Fruit fly (Drosophila melanogaster) whole organism, embryonic: ENCODE data around the gene Nlg4.

Experiments used
- Atf3 ChIP-seq: fragments of 200-800 bp; sonication (Bioruptor generic); optimal IDR thresholded peaks from 3 replicates; lab custom pipeline; 2016; ENCODE audit warnings: missing biosample characterization, missing genetic modification characterization
- BEAF-32 ChIP-seq: fragments of 200-800 bp; sonication (Bioruptor generic); optimal IDR thresholded peaks from 3 replicates; lab custom pipeline; 2017; ENCODE audit warnings: missing biosample characterization, missing genetic modification characterization, mild to moderate bottlenecking, moderate library complexity, missing genetic modification reagents
- Bdp1 ChIP-seq: fragments of 200-800 bp; sonication (Bioruptor generic); optimal IDR thresholded peaks from 3 replicates; lab custom pipeline; 2016; ENCODE audit warnings: missing biosample characterization, missing genetic modification characterization
- BtbVII ChIP-seq: fragments of 200-800 bp; sonication (Bioruptor generic); optimal IDR thresholded peaks from 3 replicates; lab custom pipeline; 2017; ENCODE audit warnings: missing biosample characterization, mild to moderate bottlenecking, missing genetic modification characterization
- CG10147 ChIP-seq: fragments of 200-800 bp; sonication (Bioruptor generic); optimal IDR thresholded peaks from 2 replicates; lab custom pipeline; 2019; ENCODE audit warnings: missing biosample characterization, mild to moderate bottlenecking, missing genetic modification characterization, moderate library complexity
- CG10979 ChIP-seq: fragments of 200-800 bp; sonication (Bioruptor generic); optimal IDR thresholded peaks from 2 replicates; lab custom pipeline; 2018; ENCODE audit warnings: missing biosample characterization, mild to moderate bottlenecking, missing genetic modification characterization, moderate library complexity
- CG11504 ChIP-seq: fragments of 200-800 bp; sonication (Bioruptor generic); optimal IDR thresholded peaks from 3 replicates; lab custom pipeline; 2019; ENCODE audit warnings: missing biosample characterization, mild to moderate bottlenecking, missing genetic modification characterization, moderate library complexity
- CG11723 ChIP-seq: fragments of 200-800 bp; sonication (Bioruptor generic); optimal IDR thresholded peaks from 2 replicates; lab custom pipeline; 2017; ENCODE audit warnings: missing biosample characterization, mild to moderate bottlenecking, missing genetic modification characterization
- CG12071 ChIP-seq: fragments of 200-800 bp; sonication (Bioruptor generic); optimal IDR thresholded peaks from 3 replicates; lab custom pipeline; 2018; ENCODE audit warnings: missing biosample characterization, mild to moderate bottlenecking, missing genetic modification characterization
- CG1529 ChIP-seq: fragments of 200-800 bp; sonication (Bioruptor generic); optimal IDR thresholded peaks from 3 replicates; lab custom pipeline; 2018; ENCODE audit warnings: missing biosample characterization, missing genetic modification characterization
- CG1603 ChIP-seq: fragments of 200-800 bp; sonication (Bioruptor generic); optimal IDR thresholded peaks from 2 replicates; lab custom pipeline; 2019; ENCODE audit warnings: missing biosample characterization, mild to moderate bottlenecking, missing genetic modification characterization, moderate library complexity
- CG17568 ChIP-seq: fragments of 200-800 bp; sonication (Bioruptor generic); optimal IDR thresholded peaks from 2 replicates; lab custom pipeline; 2018; ENCODE audit warnings: missing biosample characterization, mild to moderate bottlenecking, missing genetic modification characterization, moderate library complexity
- CG17612 ChIP-seq: fragments of 200-800 bp; sonication (Bioruptor generic); IDR thresholded peaks from 2 replicates; pipeline ENCODE4 v1.3.6; 2022; ENCODE audit warnings: missing biosample characterization, missing genetic modification characterization
- CG31441 ChIP-seq: fragments of 200-800 bp; sonication (Bioruptor generic); IDR thresholded peaks from 2 replicates; pipeline ENCODE4 v1.3.6; 2022; ENCODE audit warnings: missing biosample characterization, missing genetic modification characterization
- CG32767 ChIP-seq: fragments of 200-800 bp; sonication (Bioruptor generic); IDR thresholded peaks from 2 replicates; pipeline ENCODE4 v1.3.6; 2022; ENCODE audit warnings: missing biosample characterization, missing genetic modification characterization
- CG33557 ChIP-seq: fragments of 200-800 bp; sonication (Bioruptor generic); optimal IDR thresholded peaks from 2 replicates; lab custom pipeline; 2019; ENCODE audit warnings: missing biosample characterization, mild to moderate bottlenecking, missing genetic modification characterization, moderate library complexity
- CG4404 ChIP-seq: fragments of 200-800 bp; sonication (Bioruptor generic); IDR thresholded peaks from 2 replicates; pipeline ENCODE4 v1.3.6; 2022; ENCODE audit warnings: missing biosample characterization, missing genetic modification characterization
- CG4424 ChIP-seq: fragments of 200-800 bp; sonication (Bioruptor generic); optimal IDR thresholded peaks from 3 replicates; lab custom pipeline; 2016; ENCODE audit warnings: missing biosample characterization, missing genetic modification characterization
- CG5180 ChIP-seq: fragments of 200-800 bp; sonication (Bioruptor generic); optimal IDR thresholded peaks from 3 replicates; lab custom pipeline; 2017; ENCODE audit warnings: missing biosample characterization, missing genetic modification characterization, mild to moderate bottlenecking, moderate library complexity, missing genetic modification reagents
- CG5245 ChIP-seq: fragments of 200-800 bp; sonication (Bioruptor generic); optimal IDR thresholded peaks from 3 replicates; lab custom pipeline; 2016; ENCODE audit warnings: missing biosample characterization, missing genetic modification characterization
- CG5953 ChIP-seq: fragments of 200-800 bp; sonication (Bioruptor generic); IDR thresholded peaks from 2 replicates; pipeline ENCODE4 v1.3.6; 2022; ENCODE audit warnings: missing biosample characterization, missing genetic modification characterization
- CG6654 ChIP-seq: fragments of 200-800 bp; sonication (Bioruptor generic); optimal IDR thresholded peaks from 2 replicates; lab custom pipeline; 2017; ENCODE audit warnings: missing biosample characterization, mild to moderate bottlenecking, missing genetic modification characterization
- CG8290 ChIP-seq, 3 experiments: fragments of 200-800 bp; sonication (Bioruptor generic); optimal IDR thresholded peaks; 2 replicates each; lab custom pipeline; 2016 to 2019; ENCODE audit warnings: missing biosample characterization in 3 of 3, missing genetic modification characterization in 3 of 3, mild to moderate bottlenecking in 2 of 3, moderate library complexity in 1 of 3
- D ChIP-seq, 2 experiments: fragments of 200-800 bp in 1 of 2; fragments of >200 bp in 1 of 2; sonication (Bioruptor generic) in 1 of 2; optimal IDR thresholded peaks; 2 replicates in 1 of 2; 3 replicates in 1 of 2; lab custom pipeline; 2017; ENCODE audit warnings: mild to moderate bottlenecking in 1 of 2, missing biosample characterization in 1 of 2, missing genetic modification characterization in 1 of 2, missing genetic modification reagents in 1 of 2
- D19A ChIP-seq: fragments of 200-800 bp; optimal IDR thresholded peaks from 3 replicates; lab custom pipeline; 2019; ENCODE audit warnings: missing biosample characterization, mild to moderate bottlenecking, missing genetic modification characterization, moderate library complexity
- E2f2 ChIP-seq: fragments of 200-800 bp; sonication (Bioruptor generic); IDR thresholded peaks from 2 replicates; pipeline ENCODE4 v1.3.6; 2022; ENCODE audit warnings: missing biosample characterization, missing genetic modification characterization
- Hr51 ChIP-seq, 2 experiments: fragments of 200-800 bp; sonication (Bioruptor generic); optimal IDR thresholded peaks; 2 replicates in 1 of 2; 3 replicates in 1 of 2; lab custom pipeline; 2016 to 2018; ENCODE audit warnings: missing biosample characterization in 2 of 2, missing genetic modification characterization in 2 of 2, mild to moderate bottlenecking in 1 of 2, moderate library complexity in 1 of 2
- Kr ChIP-seq: fragments of 200-800 bp; sonication (Bioruptor generic); optimal IDR thresholded peaks from 2 replicates; lab custom pipeline; 2017; ENCODE audit warnings: missing biosample characterization, mild to moderate bottlenecking, missing genetic modification characterization
- Max ChIP-seq: fragments of 200-800 bp; sonication (Bioruptor generic); optimal IDR thresholded peaks from 2 replicates; lab custom pipeline; 2016; ENCODE audit warnings: missing biosample characterization, mild to moderate bottlenecking, missing genetic modification characterization
- Oaz ChIP-seq: fragments of 200-800 bp; sonication (Bioruptor generic); IDR thresholded peaks from 2 replicates; pipeline ENCODE4 v1.3.6; 2022; ENCODE audit warnings: missing biosample characterization, missing genetic modification characterization
- dmrt99B ChIP-seq: fragments of 200-800 bp; sonication (Bioruptor generic); optimal IDR thresholded peaks from 2 replicates; lab custom pipeline; 2018; ENCODE audit warnings: missing biosample characterization, mild to moderate bottlenecking, missing genetic modification characterization, moderate library complexity
- fd102C ChIP-seq: fragments of 200-800 bp; sonication (Bioruptor generic); optimal IDR thresholded peaks from 2 replicates; lab custom pipeline; 2018; ENCODE audit warnings: missing biosample characterization, mild to moderate bottlenecking, missing genetic modification characterization, moderate library complexity
- gro ChIP-seq: fragments of 200-800 bp; sonication (Bioruptor generic); optimal IDR thresholded peaks from 2 replicates; lab custom pipeline; 2016; ENCODE audit warnings: missing biosample characterization, missing genetic modification characterization
- h ChIP-seq: fragments of >200 bp; optimal IDR thresholded peaks from 2 replicates; lab custom pipeline; 2017
- ham ChIP-seq: fragments of 200-800 bp; sonication (Bioruptor generic); IDR thresholded peaks from 2 replicates; pipeline ENCODE4 v1.3.6; 2022; ENCODE audit warnings: missing biosample characterization, missing genetic modification characterization
- hbn ChIP-seq: fragments of 200-800 bp; sonication (Bioruptor generic); IDR thresholded peaks from 2 replicates; pipeline ENCODE4 v1.3.6; 2022; ENCODE audit warnings: missing biosample characterization, missing genetic modification characterization; ENCODE audit not compliant: partially characterized antibody
- jumu ChIP-seq: fragments of 200-800 bp; sonication (Bioruptor generic); optimal IDR thresholded peaks from 3 replicates; lab custom pipeline; 2016; ENCODE audit warnings: missing biosample characterization, missing genetic modification characterization
- kay ChIP-seq: fragments of 200-800 bp; sonication (Bioruptor generic); optimal IDR thresholded peaks from 2 replicates; lab custom pipeline; 2016; ENCODE audit warnings: missing biosample characterization, missing genetic modification characterization
- lov ChIP-seq, 2 experiments: fragments of 200-800 bp in 1 of 2; fragments of >200 bp in 1 of 2; sonication (Bioruptor generic) in 1 of 2; IDR thresholded peaks in 1 of 2; optimal IDR thresholded peaks in 1 of 2; 2 replicates in 1 of 2; 3 replicates in 1 of 2; pipeline versions ENCODE4 v1.3.6 to Lab custom; 2017 to 2022; ENCODE audit warnings: missing biosample characterization in 1 of 2, missing genetic modification characterization in 1 of 2
- mam ChIP-seq: fragments of 200-800 bp; sonication (Bioruptor generic); optimal IDR thresholded peaks from 3 replicates; lab custom pipeline; 2016; ENCODE audit warnings: missing biosample characterization, missing genetic modification characterization
- nmo ChIP-seq: fragments of 200-800 bp; sonication (Bioruptor generic); optimal IDR thresholded peaks from 2 replicates; lab custom pipeline; 2018; ENCODE audit warnings: missing biosample characterization, mild to moderate bottlenecking, missing genetic modification characterization, moderate library complexity
- org-1 ChIP-seq: fragments of 200-800 bp; sonication (Bioruptor generic); optimal IDR thresholded peaks from 2 replicates; lab custom pipeline; 2017; ENCODE audit warnings: missing biosample characterization, missing genetic modification characterization
- ranshi ChIP-seq: fragments of 200-800 bp; sonication (Bioruptor generic); IDR thresholded peaks from 2 replicates; pipeline ENCODE4 v1.3.6; 2022; ENCODE audit warnings: missing biosample characterization, missing genetic modification characterization
- rib ChIP-seq: fragments of 200-800 bp; sonication (Bioruptor generic); IDR thresholded peaks from 2 replicates; pipeline ENCODE4 v1.3.6; 2022; ENCODE audit warnings: missing biosample characterization, missing genetic modification characterization
- run ChIP-seq: fragments of 200-800 bp; sonication (Bioruptor generic); optimal IDR thresholded peaks from 3 replicates; lab custom pipeline; 2018; ENCODE audit warnings: missing biosample characterization, mild to moderate bottlenecking, missing genetic modification characterization
- sd ChIP-seq: fragments of 200-800 bp; sonication (Bioruptor generic); optimal IDR thresholded peaks from 3 replicates; lab custom pipeline; 2018; ENCODE audit warnings: missing biosample characterization, mild to moderate bottlenecking, missing genetic modification characterization, moderate library complexity
- trem ChIP-seq: fragments of 200-800 bp; optimal IDR thresholded peaks from 3 replicates; lab custom pipeline; 2019; ENCODE audit warnings: missing biosample characterization, mild to moderate bottlenecking, missing genetic modification characterization, moderate library complexity

The Nlg4 gene

DNA sequence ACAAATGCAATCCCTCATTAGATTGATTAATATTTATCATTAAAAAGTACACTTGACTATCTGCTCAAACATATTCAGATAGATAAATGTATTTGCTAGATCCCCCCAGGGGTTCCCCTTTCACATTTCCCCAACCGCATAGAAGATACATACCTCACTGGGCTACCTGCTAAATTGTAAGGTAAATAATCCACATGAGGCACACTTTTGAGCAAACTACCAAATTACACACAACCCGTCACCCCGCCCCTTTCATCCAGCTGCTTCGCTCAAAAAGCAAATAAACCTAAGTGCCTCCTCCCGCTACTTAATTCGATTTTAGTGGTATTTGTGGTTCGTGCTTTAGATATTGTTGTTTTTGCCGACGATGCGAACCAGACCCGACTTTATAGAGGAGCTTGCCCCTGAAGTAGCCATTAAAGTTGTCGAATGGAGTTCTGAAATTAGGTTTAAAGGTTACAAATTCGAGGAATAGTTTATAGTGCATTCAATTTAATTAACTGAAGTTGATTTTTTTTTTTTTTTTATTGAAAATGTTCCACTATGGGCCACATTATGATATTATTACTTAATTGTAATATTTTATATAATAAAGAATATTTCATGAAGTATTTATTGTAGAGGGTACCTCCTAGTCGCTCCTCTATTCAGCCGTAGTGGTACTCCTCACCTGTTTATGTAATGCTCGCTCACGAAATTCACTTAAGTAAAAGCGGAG is 58.5 kb downstream of the Nlg4 start (continued):
- peak; percentile 22 for TF ChIP-seq Kr
- TF ChIP-seq jumu (GFP tag; lab: Kevin White, UChicago) = no peak
- no peak for TF ChIP-seq Atf3 (GFP tag; lab: Kevin White, UChicago)
- no peak for TF ChIP-seq D (optimal IDR thresholded peaks at IDR 0.05; lab: Kevin White, UChicago)
- peak; percentile 11 for TF ChIP-seq D (GFP tag; optimal IDR thresholded peaks at IDR 0.05; lab: Kevin White, UChicago)
- no peak for TF ChIP-seq BEAF-32 (GFP tag; lab: Kevin White, UChicago)
- peak; percentile 41 for TF ChIP-seq dmrt99B (tag; lab: Kevin White, UChicago)
- TF ChIP-seq CG10979 (tag; lab: Kevin White, UChicago) = peak; percentile 36
- no peak for TF ChIP-seq CG17612
- TF ChIP-seq D19A = peak; percentile 64
- TF ChIP-seq hbn (GFP tag; lab: Robert Waterston, UW) = no peak
- no peak for TF ChIP-seq Max (GFP tag; lab: Kevin White, UChicago)
- 0 out of 2 replicates have a peak, but pooled peaks have one; percentile 16 for TF ChIP-seq CG4404 (GFP tag; lab: Robert Waterston, UW)
- no peak for TF ChIP-seq CG11723
- no peak for TF ChIP-seq Bdp1 (GFP tag; lab: Kevin White, UChicago)
- peak; percentile 19 for TF ChIP-seq CG6654 (GFP tag; lab: Kevin White, UChicago)
- peak; percentile 31 for TF ChIP-seq CG5180 (GFP tag; lab: Kevin White, UChicago)
- TF ChIP-seq CG31441 = no peak
- peak; percentile 26; the same call in 1 of the 2 replicates for TF ChIP-seq E2f2 (GFP tag; lab: Robert Waterston, UW)
- no peak for TF ChIP-seq BtbVII (GFP tag; lab: Kevin White, UChicago)
- TF ChIP-seq org-1 (GFP tag; lab: Kevin White, UChicago) = no peak
- TF ChIP-seq fd102C (GFP tag; lab: Kevin White, UChicago) = peak; percentile 9
- TF ChIP-seq lov (optimal IDR thresholded peaks at IDR 0.05; lab: Kevin White, UChicago) = no peak
- 0 out of 3 replicates have a peak, but pooled peaks have one; percentile 7 for TF ChIP-seq lov (GFP tag; IDR thresholded peaks at IDR 0.05; lab: Robert Waterston, UW)
- peak; percentile 6 for TF ChIP-seq CG4424 (GFP tag; lab: Kevin White, UChicago)
- TF ChIP-seq Hr51 (GFP tag; optimal IDR thresholded peaks at IDR 0.05; lab: Kevin White, UChicago) = peak in 1 of 2 experiments; percentile 33
- no peak for TF ChIP-seq CG1529
- TF ChIP-seq sd (tag; lab: Kevin White, UChicago) = peak; percentile 23
- TF ChIP-seq Oaz = no peak
- peak; percentile 45 for TF ChIP-seq CG12071 (GFP tag; lab: Kevin White, UChicago)
- no peak for TF ChIP-seq kay
- TF ChIP-seq rib (GFP tag; lab: Robert Waterston, UW) = 0 out of 2 replicates have a peak, but pooled peaks have one; percentile 22
- TF ChIP-seq CG11504 (tag; lab: Kevin White, UChicago) = peak; percentile 37
- no peak for TF ChIP-seq gro (GFP tag; lab: Kevin White, UChicago)
- TF ChIP-seq CG17568 (GFP tag; lab: Kevin White, UChicago) = no peak
- peak; percentile 46 for TF ChIP-seq CG1603
- TF ChIP-seq CG5245 = no peak
- TF ChIP-seq ham = no peak
- peak; percentile 15 for TF ChIP-seq run
- TF ChIP-seq ranshi = 0 out of 2 replicates have a peak, but pooled peaks have one; percentile 11
- TF ChIP-seq h (lab: Kevin White, UChicago) = no peak
- peak; percentile 5 for TF ChIP-seq mam (GFP tag; lab: Kevin White, UChicago)
- 0 out of 2 replicates have a peak, but pooled peaks have one; percentile 27 for TF ChIP-seq CG5953 (GFP tag; lab: Robert Waterston, UW)
- no peak for TF ChIP-seq CG10147 (GFP tag; lab: Kevin White, UChicago)
- no peak for TF ChIP-seq CG8290 (GFP tag; optimal IDR thresholded peaks at IDR 0.05; lab: Kevin White, UChicago)
- peak in 1 of 2 experiments; percentile 72 for TF ChIP-seq CG8290 (tag; optimal IDR thresholded peaks at IDR 0.05; lab: Kevin White, UChicago)
- TF ChIP-seq CG33557 (GFP tag; lab: Kevin White, UChicago) = no peak
- no peak for TF ChIP-seq trem (tag; lab: Kevin White, UChicago)
- no peak for TF ChIP-seq CG32767
- peak; percentile 49 for TF ChIP-seq nmo
